Fruit fly (Drosophila melanogaster): ENCODE data around the gene BicD.

dm6 chr2L:17448435-17448834 is 24.6 kb downstream of the BicD start:
- TF ChIP-seq CG6854 (GFP tag; optimal IDR thresholded peaks at IDR 0.05) (no peak), hb (GFP tag; IDR thresholded peaks at IDR 0.05; ENCODE audit: partially characterized antibody) (no peak), Dek (tag; optimal IDR thresholded peaks at IDR 0.05) (no peak), insv (GFP tag; optimal IDR thresholded peaks at IDR 0.05) (no peak), Adf1 (GFP tag; IDR thresholded peaks at IDR 0.05) (peak; percentile 80), seq (GFP tag; IDR thresholded peaks at IDR 0.05) (no peak), HmgZ (tag; optimal IDR thresholded peaks at IDR 0.05) (no peak), CG4730 (GFP tag; IDR thresholded peaks at IDR 0.05) (no peak)

All from whole organism, embryonic.